Fruit fly (Drosophila melanogaster) whole organism, wandering third instar larva: ENCODE measurements around the gene CG44954.

Source experiments
- CG32264 ChIP-seq: fragments of 200-800 bp; sonication (Bioruptor generic); optimal IDR thresholded peaks from 2 replicates; lab custom pipeline; 2016; ENCODE audit warnings: missing biosample characterization, missing genetic modification characterization
- CG9705 ChIP-seq: fragments of 200-800 bp; sonication (Bioruptor generic); optimal IDR thresholded peaks from 2 replicates; lab custom pipeline; 2018; ENCODE audit warnings: missing biosample characterization, mild to moderate bottlenecking, missing genetic modification characterization
- GATAd ChIP-seq: sonication (Bioruptor generic); optimal IDR thresholded peaks from 2 replicates; lab custom pipeline; 2016; ENCODE audit warnings: missing biosample characterization, missing genetic modification characterization
- HLH106 ChIP-seq: fragments of 200-800 bp; optimal IDR thresholded peaks from 3 replicates; lab custom pipeline; 2019; ENCODE audit warnings: missing biosample characterization, mild to moderate bottlenecking, missing genetic modification characterization, moderate library complexity
- Hnf4 ChIP-seq: fragments of 200-800 bp; sonication (Bioruptor generic); optimal IDR thresholded peaks from 2 replicates; lab custom pipeline; 2016; ENCODE audit warnings: missing biosample characterization, mild to moderate bottlenecking, missing genetic modification characterization
- Hr83 ChIP-seq: fragments of 200-300 bp; sonication (Bioruptor generic); optimal IDR thresholded peaks from 2 replicates; lab custom pipeline; 2016; ENCODE audit warnings: missing biosample characterization, mild to moderate bottlenecking, missing genetic modification characterization, moderate library complexity; ENCODE audit not compliant: poor library complexity, severe bottlenecking
- Jra ChIP-seq: sonication (Bioruptor generic); optimal IDR thresholded peaks from 2 replicates; lab custom pipeline; 2016; ENCODE audit warnings: missing biosample characterization, missing genetic modification characterization
- Mio ChIP-seq: sonication (Bioruptor generic); optimal IDR thresholded peaks from 2 replicates; lab custom pipeline; 2016; ENCODE audit warnings: missing biosample characterization, missing genetic modification characterization
- Myc ChIP-seq: fragments of >200 bp; optimal IDR thresholded peaks from 2 replicates; lab custom pipeline; 2017
- N ChIP-seq: fragments of >200 bp; optimal IDR thresholded peaks from 2 replicates; lab custom pipeline; 2018; ENCODE audit warnings: missing biosample characterization, missing external identifiers, missing genetic modification characterization
- Rel ChIP-seq, 2 experiments: fragments of 200-800 bp; sonication (Bioruptor generic) in 1 of 2; optimal IDR thresholded peaks; 2 replicates in 1 of 2; 3 replicates in 1 of 2; lab custom pipeline; 2016 to 2019; ENCODE audit warnings: mild to moderate bottlenecking in 2 of 2, missing biosample characterization in 2 of 2, missing genetic modification characterization in 2 of 2, moderate library complexity in 1 of 2
- Sp1 ChIP-seq: fragments of 200-800 bp; sonication (Bioruptor generic); optimal IDR thresholded peaks from 3 replicates; lab custom pipeline; 2019; ENCODE audit warnings: missing biosample characterization, mild to moderate bottlenecking, missing genetic modification characterization, moderate library complexity
- Vsx2 ChIP-seq: fragments of 200-300, 225-300 bp; sonication (Bioruptor generic); optimal IDR thresholded peaks from 2 replicates; lab custom pipeline; 2018; ENCODE audit warnings: missing biosample characterization, missing genetic modification characterization; ENCODE audit not compliant: partially characterized antibody
- br ChIP-seq: fragments of 200-800 bp; sonication (Bioruptor generic); optimal IDR thresholded peaks from 2 replicates; lab custom pipeline; 2016; ENCODE audit warnings: missing biosample characterization, missing genetic modification characterization
- dmrt93B ChIP-seq: fragments of 200-800 bp; sonication (Bioruptor generic); optimal IDR thresholded peaks from 2 replicates; lab custom pipeline; 2018; ENCODE audit warnings: missing biosample characterization, mild to moderate bottlenecking, missing genetic modification characterization
- dsf ChIP-seq: sonication (Bioruptor generic); optimal IDR thresholded peaks from 2 replicates; lab custom pipeline; 2016; ENCODE audit warnings: missing biosample characterization, missing genetic modification characterization, borderline replicate concordance
- foxo ChIP-seq, 2 experiments: fragments of 200-800 bp; sonication (Bioruptor generic); optimal IDR thresholded peaks; 2 replicates in 1 of 2; 3 replicates in 1 of 2; lab custom pipeline; 2016 to 2017; ENCODE audit warnings: missing biosample characterization in 2 of 2, missing genetic modification characterization in 2 of 2
- fru ChIP-seq: fragments of 200-800 bp; sonication (Bioruptor generic); optimal IDR thresholded peaks from 3 replicates; lab custom pipeline; 2016; ENCODE audit warnings: missing biosample characterization, mild to moderate bottlenecking, missing genetic modification characterization
- h ChIP-seq: fragments of 200-800 bp; sonication (Bioruptor generic); optimal IDR thresholded peaks from 3 replicates; lab custom pipeline; 2016; ENCODE audit warnings: missing biosample characterization, mild to moderate bottlenecking, missing genetic modification characterization
- jim ChIP-seq: fragments of 175-275, 200-325 bp; sonication (Bioruptor generic); optimal IDR thresholded peaks from 2 replicates; lab custom pipeline; 2016; ENCODE audit warnings: missing biosample characterization, mild to moderate bottlenecking, missing genetic modification characterization
- lola ChIP-seq: fragments of >200 bp; optimal IDR thresholded peaks from 2 replicates; lab custom pipeline; 2017; ENCODE audit warnings: missing biosample characterization, missing genetic modification characterization
- pan ChIP-seq: fragments of >200 bp; optimal IDR thresholded peaks from 2 replicates; lab custom pipeline; 2017
- psq ChIP-seq: fragments of 200-800 bp; sonication (Bioruptor generic); optimal IDR thresholded peaks from 3 replicates; lab custom pipeline; 2017; ENCODE audit warnings: missing biosample characterization, mild to moderate bottlenecking, missing genetic modification characterization, moderate library complexity
- rgr ChIP-seq: fragments of 200-800 bp; sonication (Bioruptor generic); optimal IDR thresholded peaks from 3 replicates; lab custom pipeline; 2016; ENCODE audit warnings: missing biosample characterization, mild to moderate bottlenecking, missing genetic modification characterization
- sage ChIP-seq: fragments of 200-800 bp; sonication (Bioruptor generic); optimal IDR thresholded peaks from 2 replicates; lab custom pipeline; 2016; ENCODE audit warnings: missing biosample characterization, mild to moderate bottlenecking, missing genetic modification characterization
- sv ChIP-seq: fragments of 200-800 bp; sonication (Bioruptor generic); optimal IDR thresholded peaks from 3 replicates; lab custom pipeline; 2016; ENCODE audit warnings: missing biosample characterization, missing genetic modification characterization
- tai ChIP-seq: sonication (Bioruptor generic); optimal IDR thresholded peaks from 2 replicates; lab custom pipeline; 2016; ENCODE audit warnings: missing biosample characterization, missing genetic modification characterization
- usp ChIP-seq: fragments of >200 bp; optimal IDR thresholded peaks from 2 replicates; lab custom pipeline; 2017; ENCODE audit warnings: missing biosample characterization, missing genetic modification characterization
- woc ChIP-seq: sonication (Bioruptor generic); optimal IDR thresholded peaks from 2 replicates; lab custom pipeline; 2016; ENCODE audit warnings: missing biosample characterization, mild to moderate bottlenecking, missing genetic modification characterization

CG44954 gene

dm6 chr3R:30643240-30643639 lies 21.5 kb upstream of the CG44954 start:
- no peak for TF ChIP-seq Rel (GFP tag; optimal IDR thresholded peaks at IDR 0.05; lab: Kevin White, UChicago)
- no peak for TF ChIP-seq Rel (tag; optimal IDR thresholded peaks at IDR 0.05; lab: Kevin White, UChicago)
- TF ChIP-seq usp: no peak
- TF ChIP-seq br: no peak
- no peak for TF ChIP-seq HLH106 (tag; lab: Kevin White, UChicago)
- no peak for TF ChIP-seq dmrt93B (GFP tag; lab: Kevin White, UChicago)
- TF ChIP-seq foxo (GFP tag; optimal IDR thresholded peaks at IDR 0.05; lab: Kevin White, UChicago): peak in 1 of 2 experiments; percentile 8
- TF ChIP-seq jim (GFP tag; lab: Kevin White, UChicago): no peak

dm6 chr3R:30628928-30629327 lies 7.2 kb upstream of the CG44954 start, which contains the start of gene CG2267:
CG2267 (minus strand) TSS chr3R:30629028.
- TF ChIP-seq br (no peak), CG9705 (no peak), fru (GFP tag; lab: Kevin White, UChicago) (no peak), pan (no peak), Hnf4 (GFP tag; lab: Kevin White, UChicago) (no peak), tai (GFP tag; lab: Kevin White, UChicago) (no peak), lola (GFP tag; lab: Kevin White, UChicago) (no peak), Myc (no peak), dsf (GFP tag; lab: Kevin White, UChicago) (no peak), sv (GFP tag; lab: Kevin White, UChicago) (no peak), rgr (no peak), jim (GFP tag; lab: Kevin White, UChicago) (no peak)

- TF ChIP-seq pan: no peak
- TF ChIP-seq Vsx2 (GFP tag; lab: Kevin White, UChicago): no peak
- no peak for TF ChIP-seq Jra (GFP tag; lab: Kevin White, UChicago)
- TF ChIP-seq CG9705: no peak
- no peak for TF ChIP-seq dsf (GFP tag; lab: Kevin White, UChicago)
- no peak for TF ChIP-seq dmrt93B (GFP tag; lab: Kevin White, UChicago)
- no peak for TF ChIP-seq woc (GFP tag; lab: Kevin White, UChicago)
- TF ChIP-seq usp: no peak
- no peak for TF ChIP-seq Hr83
- TF ChIP-seq tai (GFP tag; lab: Kevin White, UChicago): no peak
- TF ChIP-seq HLH106 (tag; lab: Kevin White, UChicago): no peak
- no peak for TF ChIP-seq foxo (GFP tag; optimal IDR thresholded peaks at IDR 0.05; lab: Kevin White, UChicago)
- TF ChIP-seq CG32264: no peak
Observed at dm6 chr3R:30617457-30617856, 4.2 kb downstream of the CG44954 start.

dm6 chr3R:30616098-30616857 lies 5.4 kb downstream of the CG44954 start:
- TF ChIP-seq CG32264: no peak
- TF ChIP-seq rgr: no peak
- TF ChIP-seq, all 38 proteins: peak for 0

- no peak for TF ChIP-seq usp
- no peak for TF ChIP-seq psq
- TF ChIP-seq GATAd (GFP tag; lab: Kevin White, UChicago): no peak
- TF ChIP-seq pan: no peak
- no peak for TF ChIP-seq CG32264
- no peak for TF ChIP-seq h (GFP tag; lab: Kevin White, UChicago)
- TF ChIP-seq Sp1: no peak
- no peak for TF ChIP-seq Mio (GFP tag; lab: Kevin White, UChicago)
- TF ChIP-seq N (GFP tag; lab: Kevin White, UChicago): no peak
- no peak for TF ChIP-seq sage (GFP tag; lab: Kevin White, UChicago)
Observed at dm6 chr3R:30605889-30606288, 15.8 kb downstream of the CG44954 start, which contains the start of gene CG31016. CG31016 (plus strand) TSS chr3R:30606189.

dm6 chr3R:30603881-30604280 lies 17.8 kb downstream of the CG44954 start, which contains the start of gene PH4alphaNE3:
PH4alphaNE3 (plus strand) TSS chr3R:30604181.
- TF ChIP-seq lola (GFP tag; lab: Kevin White, UChicago): no peak
